Worm (Caenorhabditis elegans) whole organism, L3 larva: ENCODE data around the gene C05C10.2.

Source experiments
- aly-2 ChIP-seq: fragments of 150-350 bp; optimal IDR thresholded peaks from 2 replicates; lab custom pipeline; 2014; ENCODE audit warnings: missing biosample characterization, missing genetic modification characterization
- fkh-10 ChIP-seq: sonication (generic microtip); optimal IDR thresholded peaks from 2 replicates; lab custom pipeline; 2017; ENCODE audit warnings: missing biosample characterization, missing genetic modification reagents, missing genetic modification characterization
- jun-1 ChIP-seq: fragments of 150-350 bp; optimal IDR thresholded peaks from 2 replicates; lab custom pipeline; 2014; ENCODE audit warnings: missing biosample characterization, missing genetic modification reagents, missing genetic modification characterization
- lin-15B ChIP-seq: fragments of 150-350 bp; optimal IDR thresholded peaks from 2 replicates; lab custom pipeline; 2014; ENCODE audit warnings: missing biosample characterization, missing genetic modification characterization
- mdl-1 ChIP-seq: fragments of 150-350 bp; optimal IDR thresholded peaks from 2 replicates; lab custom pipeline; 2014; ENCODE audit warnings: missing biosample characterization, missing genetic modification characterization
- nhr-11 ChIP-seq: fragments of 150-350 bp; optimal IDR thresholded peaks from 2 replicates; lab custom pipeline; 2014; ENCODE audit warnings: missing biosample characterization, missing genetic modification characterization
- nhr-77 ChIP-seq: fragments of 150-350 bp; optimal IDR thresholded peaks from 2 replicates; lab custom pipeline; 2014; ENCODE audit warnings: missing biosample characterization, missing genetic modification characterization
- pha-4 ChIP-seq: fragments of 150-350 bp; optimal IDR thresholded peaks from 2 replicates; lab custom pipeline; 2014; ENCODE audit warnings: missing biosample characterization, missing genetic modification reagents, missing genetic modification characterization
- pqm-1 ChIP-seq: fragments of 150-350 bp; optimal IDR thresholded peaks from 2 replicates; lab custom pipeline; 2017; ENCODE audit warnings: missing biosample characterization, missing genetic modification characterization, inconsistent platforms
- snpc-4 ChIP-seq: fragments of 150-350 bp; optimal IDR thresholded peaks from 2 replicates; lab custom pipeline; 2014; ENCODE audit warnings: missing biosample characterization, missing genetic modification characterization
- unc-39 ChIP-seq: sonication (generic microtip); optimal IDR thresholded peaks from 4 replicates; lab custom pipeline; 2017; ENCODE audit warnings: missing biosample characterization, missing genetic modification characterization
- unc-62 ChIP-seq: fragments of 150-350 bp; sonication (generic microtip); optimal IDR thresholded peaks from 4 replicates; lab custom pipeline; 2014; ENCODE audit warnings: missing biosample characterization, missing genetic modification reagents, missing genetic modification characterization
- ztf-4 ChIP-seq: fragments of 150-350 bp; optimal IDR thresholded peaks from 2 replicates; lab custom pipeline; 2014; ENCODE audit warnings: missing biosample characterization, missing genetic modification characterization

DNA sequence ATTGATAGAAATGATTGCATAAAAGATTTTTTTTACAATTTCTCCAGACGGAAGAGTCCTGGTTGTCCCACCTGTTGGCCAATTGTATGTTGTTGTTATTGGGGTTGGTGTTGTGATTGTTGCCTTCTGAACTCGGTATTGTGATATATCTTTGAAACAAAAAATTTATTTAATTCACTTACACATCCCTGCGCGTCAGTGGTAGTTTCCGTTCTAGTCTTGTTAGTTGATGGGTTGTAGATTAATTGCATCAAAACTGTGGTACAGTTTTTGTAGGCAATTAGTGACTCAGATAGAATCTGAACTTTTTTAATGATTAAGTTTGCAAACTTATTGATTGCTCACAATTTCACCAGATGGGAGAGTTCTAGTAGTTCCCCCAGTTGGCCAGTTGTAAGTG, 17.6 kb upstream of the C05C10.2 start:
- TF ChIP-seq ztf-4, result no peak
- no peak for TF ChIP-seq pqm-1
- no peak for TF ChIP-seq nhr-11 (tag; lab: Kevin White, UChicago)
- TF ChIP-seq fkh-10 (GFP tag; lab: Kevin White, UChicago), result no peak
- TF ChIP-seq pha-4 (tag; lab: Kevin White, UChicago), result no peak
- no peak for TF ChIP-seq nhr-77 (tag; lab: Kevin White, UChicago)
- TF ChIP-seq mdl-1 (tag; lab: Kevin White, UChicago), result no peak
- TF ChIP-seq jun-1 (tag; lab: Kevin White, UChicago), result no peak
- no peak for TF ChIP-seq snpc-4 (tag; lab: Kevin White, UChicago)
- TF ChIP-seq unc-62 (GFP tag; lab: Kevin White, UChicago), result no peak
- no peak for TF ChIP-seq aly-2 (tag; lab: Kevin White, UChicago)
- TF ChIP-seq lin-15B (tag; lab: Kevin White, UChicago), result no peak
- TF ChIP-seq unc-39 (tag; lab: Kevin White, UChicago), result no peak
